Fruit fly (Drosophila melanogaster) S2 (cell line): ENCODE data around the gene AstCC.

Source experiments
- CG8478 ChIP-seq: fragments of >200 bp; optimal IDR thresholded peaks from 2 replicates; lab custom pipeline; 2018
- CTCF ChIP-seq, 2 experiments: fragments of >200 bp; optimal IDR thresholded peaks; 2 replicates each; lab custom pipeline; 2018

dm6 chr2L:11119966-11120517 lies 35.0 kb upstream of the AstCC start, which contains the start of gene CG6230:
- TF ChIP-seq CTCF (optimal IDR thresholded peaks at IDR 0.05; lab: Kevin White, UChicago), result no peak
- no peak for TF ChIP-seq CG8478 (lab: Kevin White, UChicago)
